Worm (Caenorhabditis elegans) whole organism, L1 larva: Measurements from ENCODE around the gene Y47D7A.19.

ENCODE experiments used
- ama-1 ChIP-seq: fragments of 150-350 bp; optimal IDR thresholded peaks from 2 replicates; lab custom pipeline; 2014
- ceh-90 ChIP-seq: sonication (generic microtip); optimal IDR thresholded peaks from 2 replicates; lab custom pipeline; 2016; ENCODE audit warnings: missing genetic modification characterization, missing compliant biosample characterization
- ces-1 ChIP-seq: fragments of 150-350 bp; optimal IDR thresholded peaks from 2 replicates; lab custom pipeline; 2014; ENCODE audit warnings: missing biosample characterization, missing genetic modification reagents, missing genetic modification characterization
- elt-3 ChIP-seq, 6 experiments: fragments of 150-350 bp in 1 of 6; sonication (generic microtip); optimal IDR thresholded peaks; 2 replicates each; lab custom pipeline; 2017 to 2018; ENCODE audit warnings: missing biosample characterization in 6 of 6, missing genetic modification characterization in 6 of 6, inconsistent platforms in 1 of 6
- hpl-2 ChIP-seq: fragments of 150-350 bp; optimal IDR thresholded peaks from 2 replicates; lab custom pipeline; 2014; ENCODE audit warnings: missing biosample characterization, missing genetic modification reagents, missing genetic modification characterization
- lin-13 ChIP-seq: fragments of 150-350 bp; optimal IDR thresholded peaks from 2 replicates; lab custom pipeline; 2014; ENCODE audit warnings: missing biosample characterization, missing genetic modification reagents, missing genetic modification characterization
- lin-35 ChIP-seq, 2 experiments: fragments of 150-350 bp; optimal IDR thresholded peaks; 2 replicates each; lab custom pipeline; 2014; ENCODE audit warnings: missing biosample characterization in 2 of 2, missing genetic modification characterization in 2 of 2, missing genetic modification reagents in 2 of 2
- lin-39 ChIP-seq: fragments of 150-350 bp; optimal IDR thresholded peaks from 2 replicates; lab custom pipeline; 2014; ENCODE audit warnings: missing biosample characterization, missing genetic modification reagents, missing genetic modification characterization
- nhr-11 ChIP-seq: fragments of 150-350 bp; optimal IDR thresholded peaks from 2 replicates; lab custom pipeline; 2014; ENCODE audit warnings: missing biosample characterization, missing genetic modification characterization
- nhr-237 ChIP-seq: fragments of 150-350 bp; optimal IDR thresholded peaks from 2 replicates; lab custom pipeline; 2014; ENCODE audit warnings: missing biosample characterization, missing genetic modification characterization
- nhr-47 ChIP-seq: sonication (generic microtip); optimal IDR thresholded peaks from 2 replicates; lab custom pipeline; 2016; ENCODE audit warnings: mild to moderate bottlenecking, missing genetic modification characterization, moderate library complexity, missing compliant biosample characterization
- snpc-4 ChIP-seq: fragments of 150-350 bp; optimal IDR thresholded peaks from 2 replicates; lab custom pipeline; 2014; ENCODE audit warnings: missing biosample characterization, missing genetic modification characterization
- zag-1 ChIP-seq: fragments of 150-350 bp; optimal IDR thresholded peaks from 2 replicates; lab custom pipeline; 2014; ENCODE audit warnings: missing biosample characterization, missing genetic modification characterization
- ztf-11 ChIP-seq, 2 experiments: sonication (generic microtip); optimal IDR thresholded peaks; 2 replicates each; lab custom pipeline; 2016 to 2017; ENCODE audit warnings: missing genetic modification characterization in 2 of 2, missing biosample characterization in 1 of 2, missing compliant biosample characterization in 1 of 2

ce11 chrV:4375807-4376564 is 48.2 kb upstream of the Y47D7A.19 start, which contains the start of gene F32D1.7:
- TF ChIP-seq lin-35 (GFP tag; optimal IDR thresholded peaks at IDR 0.05; lab: Kevin White, UChicago) (no peak), nhr-47 (tag; lab: Kevin White, UChicago) (no peak), nhr-237 (tag; lab: Kevin White, UChicago) (no peak), nhr-11 (tag; lab: Kevin White, UChicago) (no peak), zag-1 (tag; lab: Kevin White, UChicago) (no peak), lin-39 (tag; lab: Kevin White, UChicago) (no peak), ama-1 (lab: Kevin White, UChicago) (no peak), lin-13 (GFP tag; lab: Kevin White, UChicago) (no peak), ceh-90 (tag; lab: Kevin White, UChicago) (no peak), hpl-2 (GFP tag; lab: Kevin White, UChicago) (no peak), elt-3 (tag; optimal IDR thresholded peaks at IDR 0.05; lab: Kevin White, UChicago) (no peak), ces-1 (no peak), snpc-4 (tag; lab: Kevin White, UChicago) (no peak), ztf-11 (tag; optimal IDR thresholded peaks at IDR 0.05; lab: Kevin White, UChicago) (no peak)
